Fruit fly (Drosophila melanogaster) whole organism, pupa: ENCODE results near the gene ca.

Experiments used
- CG14655 ChIP-seq: fragments of 200-800 bp; sonication (Bioruptor generic); optimal IDR thresholded peaks from 3 replicates; lab custom pipeline; 2017; ENCODE audit warnings: mild to moderate bottlenecking, missing biosample characterization, missing genetic modification reagents, missing genetic modification characterization
- EcR ChIP-seq: fragments of 200-800 bp; sonication (Bioruptor generic); optimal IDR thresholded peaks from 3 replicates; lab custom pipeline; 2019; ENCODE audit warnings: missing biosample characterization, missing genetic modification characterization, mild to moderate bottlenecking, moderate library complexity, missing genetic modification reagents

- TF ChIP-seq CG14655 (GFP tag; lab: Kevin White, UChicago) (peak; percentile 49), EcR (no peak)
Observed at dm6 chr3R:29837771-29838170, 31.2 kb downstream of the ca start.
